Fruit fly (Drosophila melanogaster): ENCODE data around the gene Toll-4.
A peak's percentile ranks its signal among the peaks of the same experiment; 100 is the strongest.

Gene Toll-4

dm6 chr2L:9133169-9133568 lies 49.3 kb downstream of the Toll-4 start (continued):
- no peak for TF ChIP-seq dac (GFP tag; optimal IDR thresholded peaks at IDR 0.05)
- TF ChIP-seq OdsH (GFP tag; optimal IDR thresholded peaks at IDR 0.05): peak; percentile 70
- peak; percentile 68 for TF ChIP-seq CG8119 (GFP tag; IDR thresholded peaks at IDR 0.05)
- TF ChIP-seq Eip93F (GFP tag; optimal IDR thresholded peaks at IDR 0.05): no peak
- TF ChIP-seq vri (GFP tag; optimal IDR thresholded peaks at IDR 0.05): no peak
- TF ChIP-seq CG8319 (GFP tag; optimal IDR thresholded peaks at IDR 0.05): peak; percentile 27
- TF ChIP-seq CG32006 (GFP tag; optimal IDR thresholded peaks at IDR 0.05): peak; percentile 69
- TF ChIP-seq CG6163 (GFP tag; IDR thresholded peaks at IDR 0.05): peak; percentile 72; the same call in 2 of the 3 replicates
- TF ChIP-seq CG8632 (GFP tag; optimal IDR thresholded peaks at IDR 0.05): peak; percentile 24
- peak; percentile 91 for TF ChIP-seq Eip78C (GFP tag)
- peak; percentile 72 for TF ChIP-seq Ets96B (tag; optimal IDR thresholded peaks at IDR 0.05)
- TF ChIP-seq CG6854 (GFP tag; optimal IDR thresholded peaks at IDR 0.05): no peak
- peak; percentile 34 for TF ChIP-seq CG1621 (tag; optimal IDR thresholded peaks at IDR 0.05)
- peak; percentile 70 for TF ChIP-seq dsx (GFP tag; optimal IDR thresholded peaks at IDR 0.05; ENCODE audit: poor library complexity, severe bottlenecking)
- peak; percentile 48 for TF ChIP-seq CG9139 (GFP tag; optimal IDR thresholded peaks at IDR 0.05)
- TF ChIP-seq Sox14 (GFP tag; optimal IDR thresholded peaks at IDR 0.05): peak; percentile 12
- peak; percentile 55 for TF ChIP-seq CG10669 (GFP tag; optimal IDR thresholded peaks at IDR 0.05)
- peak; percentile 24 for TF ChIP-seq svp (GFP tag)
- peak; percentile 40 for TF ChIP-seq CG16779 (tag; optimal IDR thresholded peaks at IDR 0.05)
- TF ChIP-seq fkh (GFP tag; optimal IDR thresholded peaks at IDR 0.05): no peak
- peak; percentile 39 for TF ChIP-seq pdm3 (GFP tag; optimal IDR thresholded peaks at IDR 0.05)
- TF ChIP-seq fd85E (GFP tag; optimal IDR thresholded peaks at IDR 0.05): no peak
- peak; percentile 27 for TF ChIP-seq topi (GFP tag; optimal IDR thresholded peaks at IDR 0.05)
- TF ChIP-seq esn (GFP tag; optimal IDR thresholded peaks at IDR 0.05): peak; percentile 63
- peak; percentile 15 for TF ChIP-seq fd59A (GFP tag; optimal IDR thresholded peaks at IDR 0.05)
- peak; percentile 63 for TF ChIP-seq acj6 (GFP tag; optimal IDR thresholded peaks at IDR 0.05)

DNA sequence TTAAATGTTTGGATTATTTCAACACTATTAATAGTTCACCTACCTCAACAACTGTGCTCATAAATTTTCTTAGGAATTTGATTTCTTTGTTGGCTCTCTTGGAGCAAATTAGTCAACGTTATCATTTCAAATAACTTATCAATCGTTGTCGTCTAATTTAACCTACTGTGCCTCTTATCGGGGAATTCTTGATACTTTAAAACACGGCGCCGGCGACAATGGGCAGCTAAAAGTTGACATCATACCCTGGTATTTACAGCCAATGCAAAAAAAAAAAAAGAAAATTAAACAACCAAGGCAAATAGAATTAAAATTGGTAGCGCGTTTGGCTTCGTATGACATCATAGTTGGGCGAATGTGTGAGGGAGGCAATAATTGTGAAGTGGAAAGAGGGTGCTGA lies 50.3 kb downstream of the Toll-4 start:
- TF ChIP-seq topi (GFP tag; optimal IDR thresholded peaks at IDR 0.05): no peak
- TF ChIP-seq Ets21C (GFP tag; optimal IDR thresholded peaks at IDR 0.05): no peak
- no peak for TF ChIP-seq CG11294 (GFP tag; IDR thresholded peaks at IDR 0.05)
- TF ChIP-seq vri (GFP tag; optimal IDR thresholded peaks at IDR 0.05): peak; percentile 75
- no peak for TF ChIP-seq salr (GFP tag; optimal IDR thresholded peaks at IDR 0.05)
- TF ChIP-seq cyc (GFP tag; optimal IDR thresholded peaks at IDR 0.05): no peak
- TF ChIP-seq Sox15 (GFP tag; optimal IDR thresholded peaks at IDR 0.05): no peak
- peak; percentile 56 for TF ChIP-seq fkh (GFP tag; optimal IDR thresholded peaks at IDR 0.05)
- TF ChIP-seq fd85E (GFP tag; optimal IDR thresholded peaks at IDR 0.05): no peak
- TF ChIP-seq CG11902 (GFP tag; optimal IDR thresholded peaks at IDR 0.05): no peak
- no peak for TF ChIP-seq CG11762 (GFP tag; optimal IDR thresholded peaks at IDR 0.05; ENCODE audit: insufficient read depth)
- TF ChIP-seq CG6792 (GFP tag; optimal IDR thresholded peaks at IDR 0.05): no peak
- TF ChIP-seq Blimp-1 (GFP tag; optimal IDR thresholded peaks at IDR 0.05): no peak
- TF ChIP-seq CG7368 (GFP tag; optimal IDR thresholded peaks at IDR 0.05): no peak
- no peak for TF ChIP-seq Ets96B (tag; optimal IDR thresholded peaks at IDR 0.05)
- TF ChIP-seq CG6163 (GFP tag; IDR thresholded peaks at IDR 0.05): no peak

- TF ChIP-seq Eip78C (GFP tag) (no peak), CG10631 (GFP tag; optimal IDR thresholded peaks at IDR 0.05) (no peak)
Observed at dm6 chr2L:9134940-9135339, 51.0 kb downstream of the Toll-4 start.

dm6 chr2L:9136712-9137111 lies 52.8 kb downstream of the Toll-4 start:
- peak; percentile 43 for TF ChIP-seq dsx (GFP tag; optimal IDR thresholded peaks at IDR 0.05; ENCODE audit: poor library complexity, severe bottlenecking)
- TF ChIP-seq ss (GFP tag; optimal IDR thresholded peaks at IDR 0.05): peak; percentile 48 to 68
- TF ChIP-seq Ets21C (GFP tag; optimal IDR thresholded peaks at IDR 0.05): no peak
- peak; percentile 34 for TF ChIP-seq Blimp-1 (GFP tag; optimal IDR thresholded peaks at IDR 0.05)
- TF ChIP-seq Sox102F (GFP tag; optimal IDR thresholded peaks at IDR 0.05): peak; percentile 31
- TF ChIP-seq eg (GFP tag; IDR thresholded peaks at IDR 0.05): 0 out of 3 replicates have a peak, but pooled peaks have one; percentile 26
- peak; percentile 39 for TF ChIP-seq CG9139 (GFP tag; optimal IDR thresholded peaks at IDR 0.05)
- TF ChIP-seq CG6163 (GFP tag; IDR thresholded peaks at IDR 0.05): no peak
- peak; percentile 10 for TF ChIP-seq CG6808 (GFP tag; optimal IDR thresholded peaks at IDR 0.05)
- peak; percentile 13 for TF ChIP-seq Lpt (GFP tag; optimal IDR thresholded peaks at IDR 0.05)
- TF ChIP-seq Ets96B (tag; optimal IDR thresholded peaks at IDR 0.05): peak; percentile 2
